Worm (Caenorhabditis elegans) whole organism, late embryonic: ENCODE measurements around the gene rars-2.

Experiments
- C38D4.7 ChIP-seq: fragments of 200-800 bp; sonication (Bioruptor generic); optimal IDR thresholded peaks from 2 replicates; lab custom pipeline; 2018; ENCODE audit warnings: mild to moderate bottlenecking, missing genetic modification characterization, moderate library complexity, missing compliant biosample characterization
- K09A11.1 ChIP-seq: sonication (generic microtip); optimal IDR thresholded peaks from 2 replicates; lab custom pipeline; 2017; ENCODE audit warnings: antibody characterized with exemption, mild to moderate bottlenecking, missing genetic modification characterization, missing compliant biosample characterization; ENCODE audit not compliant: insufficient read depth
- Y22D7AL.16 ChIP-seq: sonication (generic microtip); optimal IDR thresholded peaks from 2 replicates; lab custom pipeline; 2016; ENCODE audit warnings: missing genetic modification characterization, missing compliant biosample characterization
- ahr-1 ChIP-seq: sonication (generic microtip); optimal IDR thresholded peaks from 2 replicates; lab custom pipeline; 2016; ENCODE audit warnings: missing genetic modification characterization, missing compliant biosample characterization
- ceh-14 ChIP-seq: sonication (generic microtip); optimal IDR thresholded peaks from 2 replicates; lab custom pipeline; 2016; ENCODE audit warnings: missing genotype, missing genetic modification characterization, missing compliant biosample characterization
- ceh-18 ChIP-seq: sonication (generic microtip); optimal IDR thresholded peaks from 2 replicates; lab custom pipeline; 2016; ENCODE audit warnings: missing genetic modification characterization, missing compliant biosample characterization
- ceh-19 ChIP-seq: fragments of 200-800 bp; sonication (Bioruptor generic); optimal IDR thresholded peaks from 2 replicates; lab custom pipeline; 2018; ENCODE audit warnings: mild to moderate bottlenecking, missing genetic modification characterization, missing compliant biosample characterization
- ceh-31 ChIP-seq: sonication (generic microtip); optimal IDR thresholded peaks from 2 replicates; lab custom pipeline; 2016; ENCODE audit warnings: missing genetic modification characterization, missing compliant biosample characterization
- ceh-34 ChIP-seq: sonication (generic microtip); optimal IDR thresholded peaks from 2 replicates; lab custom pipeline; 2016; ENCODE audit warnings: mild to moderate bottlenecking, missing genetic modification characterization, missing compliant biosample characterization
- ceh-6 ChIP-seq: fragments of 200-800 bp; sonication (Bioruptor generic); optimal IDR thresholded peaks from 2 replicates; lab custom pipeline; 2018; ENCODE audit warnings: mild to moderate bottlenecking, missing genetic modification characterization, missing compliant biosample characterization
- che-1 ChIP-seq: sonication (generic microtip); optimal IDR thresholded peaks from 2 replicates; lab custom pipeline; 2016; ENCODE audit warnings: mild to moderate bottlenecking, missing genetic modification characterization, missing compliant biosample characterization
- dmd-4 ChIP-seq: sonication (generic microtip); optimal IDR thresholded peaks from 2 replicates; lab custom pipeline; 2016; ENCODE audit warnings: borderline replicate concordance, missing genetic modification characterization, missing compliant biosample characterization
- elt-4 ChIP-seq: sonication (generic microtip); optimal IDR thresholded peaks from 2 replicates; lab custom pipeline; 2016; ENCODE audit warnings: missing genetic modification characterization, missing compliant biosample characterization
- fax-1 ChIP-seq: sonication (generic microtip); optimal IDR thresholded peaks from 2 replicates; lab custom pipeline; 2016; ENCODE audit warnings: missing genotype, missing genetic modification characterization, missing compliant biosample characterization
- fkh-10 ChIP-seq: fragments of 150-350 bp; optimal IDR thresholded peaks from 2 replicates; lab custom pipeline; 2014; ENCODE audit warnings: missing biosample characterization, missing genetic modification reagents, missing genetic modification characterization
- hlh-30 ChIP-seq: sonication (generic microtip); optimal IDR thresholded peaks from 2 replicates; lab custom pipeline; 2017; ENCODE audit warnings: antibody characterized with exemption, missing genetic modification characterization, missing compliant biosample characterization; ENCODE audit not compliant: insufficient read depth
- hlh-6 ChIP-seq: sonication (generic microtip); optimal IDR thresholded peaks from 2 replicates; lab custom pipeline; 2016; ENCODE audit warnings: missing genotype, missing genetic modification characterization, missing compliant biosample characterization
- hlh-8 ChIP-seq: sonication (generic microtip); optimal IDR thresholded peaks from 2 replicates; lab custom pipeline; 2016; ENCODE audit warnings: missing genotype, missing genetic modification characterization, missing compliant biosample characterization
- lim-6 ChIP-seq: sonication (generic microtip); optimal IDR thresholded peaks from 2 replicates; lab custom pipeline; 2016; ENCODE audit warnings: missing genetic modification characterization, missing compliant biosample characterization
- mec-3 ChIP-seq: sonication (generic microtip); optimal IDR thresholded peaks from 2 replicates; lab custom pipeline; 2016; ENCODE audit warnings: borderline replicate concordance, missing genetic modification characterization, missing compliant biosample characterization
- nfya-1 ChIP-seq: sonication (generic microtip); optimal IDR thresholded peaks from 2 replicates; lab custom pipeline; 2017; ENCODE audit warnings: missing genetic modification characterization, mild to moderate bottlenecking, missing compliant biosample characterization, antibody characterized with exemption, moderate library complexity
- nhr-232 ChIP-seq: sonication (generic microtip); optimal IDR thresholded peaks from 2 replicates; lab custom pipeline; 2016; ENCODE audit warnings: missing genetic modification characterization, missing compliant biosample characterization
- pax-1 ChIP-seq: fragments of 150-350 bp; optimal IDR thresholded peaks from 2 replicates; lab custom pipeline; 2014; ENCODE audit warnings: missing biosample characterization, missing genetic modification characterization
- pros-1 ChIP-seq: fragments of 150-350 bp; optimal IDR thresholded peaks from 2 replicates; lab custom pipeline; 2014; ENCODE audit warnings: missing biosample characterization, missing genetic modification reagents, missing genetic modification characterization
- sdc-2 ChIP-seq: sonication (generic microtip); optimal IDR thresholded peaks from 2 replicates; lab custom pipeline; 2016; ENCODE audit warnings: missing genotype, missing genetic modification characterization, missing compliant biosample characterization
- syd-9 ChIP-seq: sonication (generic microtip); optimal IDR thresholded peaks from 2 replicates; lab custom pipeline; 2016; ENCODE audit warnings: mild to moderate bottlenecking, missing genetic modification characterization, moderate library complexity, missing compliant biosample characterization
- tbx-2 ChIP-seq: sonication (generic microtip); optimal IDR thresholded peaks from 2 replicates; lab custom pipeline; 2016; ENCODE audit warnings: missing genetic modification characterization, missing compliant biosample characterization
- tbx-7 ChIP-seq: sonication (generic microtip); optimal IDR thresholded peaks from 2 replicates; lab custom pipeline; 2016; ENCODE audit warnings: missing genotype, missing genetic modification characterization, missing compliant biosample characterization
- unc-3 ChIP-seq, 2 experiments: fragments of 200-800 bp in 1 of 2; sonication (Bioruptor generic) in 1 of 2; sonication (generic microtip) in 1 of 2; conservative IDR thresholded peaks in 1 of 2; optimal IDR thresholded peaks in 1 of 2; 2 replicates each; pipeline versions ENCODE4 v1.3.6 to Lab custom; 2016 to 2022; ENCODE audit warnings: missing compliant biosample characterization in 2 of 2, missing genetic modification characterization in 2 of 2, missing genetic modification reagents in 1 of 2
- unc-42 ChIP-seq: sonication (generic microtip); optimal IDR thresholded peaks from 2 replicates; lab custom pipeline; 2016; ENCODE audit warnings: missing genotype, missing genetic modification characterization, missing compliant biosample characterization
- unc-55 ChIP-seq: sonication (generic microtip); optimal IDR thresholded peaks from 2 replicates; lab custom pipeline; 2017; ENCODE audit warnings: missing biosample characterization, missing genetic modification reagents, missing genetic modification characterization
- unc-86 ChIP-seq: sonication (generic microtip); optimal IDR thresholded peaks from 2 replicates; lab custom pipeline; 2016; ENCODE audit warnings: missing genetic modification characterization, missing compliant biosample characterization
- zip-5 ChIP-seq: sonication (generic microtip); optimal IDR thresholded peaks from 2 replicates; lab custom pipeline; 2016; ENCODE audit warnings: missing genetic modification characterization, missing compliant biosample characterization
- ztf-16 ChIP-seq: sonication (generic microtip); optimal IDR thresholded peaks from 2 replicates; lab custom pipeline; 2017; ENCODE audit warnings: missing genetic modification characterization, missing compliant biosample characterization

rars-2 gene

DNA sequence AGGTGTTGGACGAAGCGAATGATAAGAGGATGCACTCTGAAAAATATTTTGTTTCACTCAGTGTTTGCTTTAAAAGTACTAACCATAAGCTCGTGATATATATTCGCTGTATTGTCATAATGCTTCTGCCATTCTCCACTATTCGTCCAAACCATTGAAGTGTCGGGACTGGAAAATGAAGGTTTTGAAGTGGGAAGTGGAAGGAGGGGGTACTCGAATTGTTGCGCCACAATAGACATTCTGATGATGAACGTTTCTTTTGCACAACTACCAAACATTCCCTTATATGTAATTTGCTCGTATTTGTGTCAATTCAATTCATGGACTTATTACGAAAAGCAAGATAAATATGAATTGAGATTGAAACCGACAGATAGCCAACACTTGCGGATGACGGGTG is 10.1 kb upstream of the rars-2 start:
- TF ChIP-seq syd-9 (tag; lab: Kevin White, UChicago) (no peak), ceh-14 (no peak), C38D4.7 (GFP tag; lab: Kevin White, UChicago) (no peak), unc-86 (tag; lab: Kevin White, UChicago) (no peak), hlh-30 (no peak), Y22D7AL.16 (tag; lab: Kevin White, UChicago) (no peak), fax-1 (no peak)

DNA sequence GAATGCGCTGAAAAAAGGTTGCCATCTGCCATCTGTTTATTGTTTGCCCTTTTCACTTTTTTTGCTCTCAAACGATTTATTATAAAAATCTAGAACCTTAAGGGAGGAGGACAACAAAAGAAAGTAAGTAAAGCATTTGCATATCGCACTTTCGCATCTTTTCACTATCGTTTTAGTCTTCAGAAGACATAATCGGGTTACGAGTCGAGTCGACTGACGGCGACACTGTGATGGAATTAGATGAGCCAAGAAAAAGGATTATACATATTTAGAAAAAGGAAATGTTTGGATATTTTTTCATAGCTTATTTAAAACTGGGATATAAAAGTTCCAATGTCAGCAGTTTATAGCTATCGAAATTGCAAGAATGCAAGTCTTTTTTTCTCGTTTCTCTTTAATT is 8.7 kb upstream of the rars-2 start:
- no peak for TF ChIP-seq sdc-2 (tag; lab: Kevin White, UChicago)
- peak; percentile 88 for TF ChIP-seq unc-42 (tag; lab: Kevin White, UChicago)

DNA sequence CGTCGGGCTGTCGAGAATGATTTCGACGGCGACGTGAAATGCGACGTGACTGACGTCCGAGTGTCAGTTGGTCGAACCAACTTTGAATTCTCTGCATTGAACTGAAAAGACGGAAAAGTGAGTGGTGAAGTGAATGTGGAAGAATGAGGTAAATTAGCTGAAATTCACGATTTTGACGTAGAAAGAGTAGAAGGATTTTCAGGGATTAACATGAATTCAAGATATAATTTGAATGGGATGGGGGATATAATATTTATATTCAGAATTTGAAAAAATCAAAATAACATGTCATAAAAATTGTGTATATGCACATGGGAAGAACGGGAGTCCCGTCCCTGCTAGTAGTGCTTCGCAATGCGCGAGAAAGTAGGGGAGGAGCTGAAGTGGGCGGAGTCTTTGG is 7.2 kb upstream of the rars-2 start, which contains the start of gene C29H12.6:
TSS of gene C29H12.6 (minus strand) at position 101 of the 400 bp plus-strand sequence.
- peak; percentile 10 for TF ChIP-seq ceh-31 (tag; lab: Kevin White, UChicago)
- no peak for TF ChIP-seq lim-6 (tag; lab: Kevin White, UChicago)

DNA sequence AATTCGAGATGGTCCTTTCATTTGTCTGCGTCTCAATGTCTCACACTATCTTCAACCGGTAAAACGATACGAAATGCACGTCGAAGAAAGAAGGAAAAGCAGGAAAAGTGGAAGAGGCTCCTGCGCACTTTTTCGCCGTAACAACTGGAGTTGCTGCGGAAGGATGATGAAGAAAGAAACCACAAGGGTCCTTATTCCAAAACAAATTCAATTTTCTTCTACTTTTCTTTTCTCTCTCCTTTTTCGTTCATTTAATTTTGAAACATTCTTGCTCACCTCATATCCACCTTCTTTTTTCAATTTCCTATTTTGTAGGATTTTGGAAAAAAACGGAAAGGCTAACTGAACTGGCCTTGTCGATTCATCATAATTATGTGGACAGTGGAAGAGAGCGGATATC is 4.8 kb upstream of the rars-2 start:
- peak; percentile 18 for TF ChIP-seq ceh-31 (tag; lab: Kevin White, UChicago)
- no peak for TF ChIP-seq mec-3 (tag; lab: Kevin White, UChicago)
- no peak for TF ChIP-seq ahr-1 (tag; lab: Kevin White, UChicago)
- no peak for TF ChIP-seq dmd-4 (tag; lab: Kevin White, UChicago)
- peak; percentile 95 for TF ChIP-seq unc-42 (tag; lab: Kevin White, UChicago)
- no peak for TF ChIP-seq nfya-1
- no peak for TF ChIP-seq ceh-14
- TF ChIP-seq hlh-30, result no peak
- TF ChIP-seq nhr-232, result no peak
- TF ChIP-seq ztf-16 (tag; lab: Kevin White, UChicago), result no peak
- TF ChIP-seq unc-3 (GFP tag; conservative IDR thresholded peaks at IDR 0.05; lab: Robert Waterston, UW), result no peak
- TF ChIP-seq unc-3 (tag; optimal IDR thresholded peaks at IDR 0.05; lab: Kevin White, UChicago), result no peak
- TF ChIP-seq zip-5 (tag; lab: Kevin White, UChicago), result no peak
- no peak for TF ChIP-seq elt-4 (tag; lab: Kevin White, UChicago)
- TF ChIP-seq syd-9 (tag; lab: Kevin White, UChicago), result no peak
- TF ChIP-seq pros-1, result no peak
- TF ChIP-seq hlh-8 (tag; lab: Kevin White, UChicago), result no peak
- TF ChIP-seq pax-1 (tag; lab: Kevin White, UChicago), result no peak
- no peak for TF ChIP-seq che-1 (tag; lab: Kevin White, UChicago)
- no peak for TF ChIP-seq ceh-6 (GFP tag; lab: Kevin White, UChicago)
- TF ChIP-seq ceh-34 (tag; lab: Kevin White, UChicago), result peak; percentile 77
- TF ChIP-seq K09A11.1 (tag; lab: Kevin White, UChicago), result no peak
- no peak for TF ChIP-seq unc-55 (GFP tag; lab: Kevin White, UChicago)
- no peak for TF ChIP-seq tbx-2 (tag; lab: Kevin White, UChicago)
- peak; percentile 30 for TF ChIP-seq ceh-19 (GFP tag; lab: Kevin White, UChicago)
- no peak for TF ChIP-seq Y22D7AL.16 (tag; lab: Kevin White, UChicago)
- TF ChIP-seq fkh-10 (GFP tag; lab: Kevin White, UChicago), result no peak
- no peak for TF ChIP-seq tbx-7 (tag; lab: Kevin White, UChicago)
- TF ChIP-seq hlh-6 (tag; lab: Kevin White, UChicago), result no peak
- no peak for TF ChIP-seq ceh-18 (tag; lab: Kevin White, UChicago)
